Worm (Caenorhabditis elegans) whole organism, L2 larva: ENCODE measurements around the gene Y113G7B.27.

Experiments
- C34F6.9 ChIP-seq: fragments of 150-350 bp; optimal IDR thresholded peaks from 2 replicates; lab custom pipeline; 2014; ENCODE audit warnings: missing biosample characterization, missing genetic modification characterization
- R02D3.7 ChIP-seq: fragments of 150-350 bp; optimal IDR thresholded peaks from 2 replicates; lab custom pipeline; 2014; ENCODE audit warnings: missing biosample characterization, missing genetic modification characterization
- ZK546.5 ChIP-seq: sonication (generic microtip); optimal IDR thresholded peaks from 2 replicates; lab custom pipeline; 2017; ENCODE audit warnings: missing biosample characterization, missing genetic modification characterization
- aly-2 ChIP-seq: fragments of 150-350 bp; optimal IDR thresholded peaks from 2 replicates; lab custom pipeline; 2014; ENCODE audit warnings: missing biosample characterization, missing genetic modification characterization
- blmp-1 ChIP-seq: sonication (generic microtip); optimal IDR thresholded peaks from 2 replicates; lab custom pipeline; 2017; ENCODE audit warnings: missing genetic modification characterization, mild to moderate bottlenecking, missing compliant biosample characterization, antibody characterized with exemption, moderate library complexity; ENCODE audit not compliant: insufficient read depth
- ceh-16 ChIP-seq: fragments of 150-350 bp; optimal IDR thresholded peaks from 2 replicates; lab custom pipeline; 2014; ENCODE audit warnings: missing biosample characterization, missing genetic modification characterization
- ceh-82 ChIP-seq: fragments of 150-350 bp; optimal IDR thresholded peaks from 2 replicates; lab custom pipeline; 2014; ENCODE audit warnings: missing biosample characterization, missing genetic modification characterization
- crh-2 ChIP-seq: sonication (generic microtip); optimal IDR thresholded peaks from 2 replicates; lab custom pipeline; 2017; ENCODE audit warnings: missing biosample characterization, missing genetic modification characterization
- dmd-4 ChIP-seq: sonication (generic microtip); optimal IDR thresholded peaks from 2 replicates; lab custom pipeline; 2017; ENCODE audit warnings: missing biosample characterization, missing genetic modification characterization
- elt-1 ChIP-seq: fragments of 150-350 bp; optimal IDR thresholded peaks from 2 replicates; lab custom pipeline; 2014; ENCODE audit warnings: missing biosample characterization, missing genetic modification characterization
- elt-3 ChIP-seq: sonication (generic microtip); optimal IDR thresholded peaks from 2 replicates; lab custom pipeline; 2017; ENCODE audit warnings: missing biosample characterization, missing genetic modification characterization
- fos-1 ChIP-seq: fragments of 150-350 bp; optimal IDR thresholded peaks from 2 replicates; lab custom pipeline; 2014; ENCODE audit warnings: missing biosample characterization, missing genetic modification characterization
- lin-13 ChIP-seq: fragments of 150-350 bp; optimal IDR thresholded peaks from 2 replicates; lab custom pipeline; 2014; ENCODE audit warnings: missing biosample characterization, missing genetic modification reagents, missing genetic modification characterization
- lin-39 ChIP-seq: fragments of 150-350 bp; optimal IDR thresholded peaks from 2 replicates; lab custom pipeline; 2014; ENCODE audit warnings: missing biosample characterization, missing genetic modification reagents, missing genetic modification characterization
- lsy-2 ChIP-seq, 2 experiments: fragments of 150-350 bp in 1 of 2; sonication (generic microtip) in 1 of 2; optimal IDR thresholded peaks; 2 replicates each; lab custom pipeline; 2014 to 2017; ENCODE audit warnings: missing biosample characterization in 2 of 2, missing genetic modification characterization in 2 of 2
- mab-5 ChIP-seq: fragments of 150-350 bp; optimal IDR thresholded peaks from 2 replicates; lab custom pipeline; 2014; ENCODE audit warnings: missing biosample characterization, missing genetic modification characterization
- mbf-1 ChIP-seq: sonication (generic microtip); optimal IDR thresholded peaks from 2 replicates; lab custom pipeline; 2017; ENCODE audit warnings: missing biosample characterization, missing genetic modification characterization
- mdl-1 ChIP-seq, 2 experiments: fragments of 150-350 bp in 1 of 2; sonication (generic microtip) in 1 of 2; optimal IDR thresholded peaks; 2 replicates each; lab custom pipeline; 2017; ENCODE audit warnings: missing biosample characterization in 2 of 2, missing genetic modification characterization in 2 of 2
- nhr-10 ChIP-seq: sonication (generic microtip); optimal IDR thresholded peaks from 2 replicates; lab custom pipeline; 2017; ENCODE audit warnings: missing biosample characterization, missing genetic modification characterization
- nhr-11 ChIP-seq: fragments of 150-350 bp; optimal IDR thresholded peaks from 2 replicates; lab custom pipeline; 2014; ENCODE audit warnings: missing biosample characterization, missing genetic modification characterization
- nhr-12 ChIP-seq: fragments of 150-350 bp; optimal IDR thresholded peaks from 2 replicates; lab custom pipeline; 2014; ENCODE audit warnings: missing biosample characterization, missing genetic modification characterization
- nhr-129 ChIP-seq: fragments of 150-350 bp; optimal IDR thresholded peaks from 2 replicates; lab custom pipeline; 2014; ENCODE audit warnings: missing biosample characterization, missing genetic modification characterization
- nhr-21 ChIP-seq: fragments of 150-350 bp; optimal IDR thresholded peaks from 2 replicates; lab custom pipeline; 2014; ENCODE audit warnings: missing biosample characterization, missing genetic modification characterization
- nhr-23 ChIP-seq: fragments of 150-350 bp; optimal IDR thresholded peaks from 2 replicates; lab custom pipeline; 2014; ENCODE audit warnings: missing biosample characterization, missing genetic modification reagents, missing genetic modification characterization
- peb-1 ChIP-seq: fragments of 150-350 bp; optimal IDR thresholded peaks from 2 replicates; lab custom pipeline; 2014; ENCODE audit warnings: missing biosample characterization, missing genetic modification characterization
- sem-4 ChIP-seq: fragments of 150-350 bp; optimal IDR thresholded peaks from 2 replicates; lab custom pipeline; 2014; ENCODE audit warnings: missing biosample characterization, missing genetic modification reagents, missing genetic modification characterization
- skn-1 ChIP-seq: sonication (generic microtip); optimal IDR thresholded peaks from 2 replicates; lab custom pipeline; 2017; ENCODE audit warnings: missing biosample characterization, missing genetic modification characterization
- sma-3 ChIP-seq: sonication (generic microtip); optimal IDR thresholded peaks from 2 replicates; lab custom pipeline; 2016; ENCODE audit warnings: missing genetic modification reagents, missing genetic modification characterization, missing compliant biosample characterization
- sma-9 ChIP-seq, 2 experiments: fragments of 150-350 bp in 1 of 2; sonication (generic microtip) in 1 of 2; optimal IDR thresholded peaks; 2 replicates each; lab custom pipeline; 2014 to 2016; ENCODE audit warnings: missing genetic modification characterization in 2 of 2, mild to moderate bottlenecking in 1 of 2, missing biosample characterization in 1 of 2, missing compliant biosample characterization in 1 of 2, missing genetic modification reagents in 1 of 2, moderate library complexity in 1 of 2
- unc-39 ChIP-seq: fragments of 150-350 bp; optimal IDR thresholded peaks from 2 replicates; lab custom pipeline; 2014; ENCODE audit warnings: missing biosample characterization, missing genetic modification characterization
- unc-55 ChIP-seq: fragments of 150-350 bp; sonication (generic microtip); optimal IDR thresholded peaks from 3 replicates; lab custom pipeline; 2014; ENCODE audit warnings: missing biosample characterization, missing genetic modification reagents, missing genetic modification characterization
- unc-62 ChIP-seq: fragments of 150-350 bp; optimal IDR thresholded peaks from 2 replicates; lab custom pipeline; 2014; ENCODE audit warnings: missing biosample characterization, missing genetic modification reagents, missing genetic modification characterization
- zag-1 ChIP-seq: fragments of 150-350 bp; optimal IDR thresholded peaks from 2 replicates; lab custom pipeline; 2014; ENCODE audit warnings: missing biosample characterization, missing genetic modification characterization
- ztf-11 ChIP-seq: sonication (generic microtip); optimal IDR thresholded peaks from 2 replicates; lab custom pipeline; 2017; ENCODE audit warnings: missing biosample characterization, missing genetic modification characterization

Y113G7B.27 gene

ce11 chrV:20196671-20197070 lies 4.0 kb downstream of the Y113G7B.27 start, which contains the start of gene ftr-1:
Gene ftr-1, plus strand, starts transcription at chrV:20196971.
- TF ChIP-seq sem-4 (tag; lab: Kevin White, UChicago) (no peak), fos-1 (no peak), unc-39 (tag; lab: Kevin White, UChicago) (no peak), mab-5 (tag; lab: Kevin White, UChicago) (no peak), unc-62 (GFP tag; lab: Kevin White, UChicago) (no peak), nhr-21 (tag; lab: Kevin White, UChicago) (no peak), sma-9 (GFP tag; optimal IDR thresholded peaks at IDR 0.05; lab: Kevin White, UChicago) (no peak), sma-9 (tag; optimal IDR thresholded peaks at IDR 0.05; lab: Kevin White, UChicago) (no peak), peb-1 (tag; lab: Kevin White, UChicago) (no peak), sma-3 (no peak), elt-3 (tag; lab: Kevin White, UChicago) (no peak), crh-2 (tag; lab: Kevin White, UChicago) (no peak), zag-1 (no peak), C34F6.9 (no peak), nhr-11 (no peak), lsy-2 (tag; optimal IDR thresholded peaks at IDR 0.05; lab: Kevin White, UChicago) (no peak), mdl-1 (tag; optimal IDR thresholded peaks at IDR 0.05; lab: Kevin White, UChicago) (no peak), dmd-4 (tag; lab: Kevin White, UChicago) (no peak), aly-2 (tag; lab: Kevin White, UChicago) (no peak)
- TF ChIP-seq, all 48 proteins: peak for 0

- TF ChIP-seq lsy-2 (tag; optimal IDR thresholded peaks at IDR 0.05; lab: Kevin White, UChicago) (no peak), unc-39 (tag; lab: Kevin White, UChicago) (no peak), nhr-10 (tag; lab: Kevin White, UChicago) (no peak), ceh-82 (tag; lab: Kevin White, UChicago) (no peak), ZK546.5 (tag; lab: Kevin White, UChicago) (no peak), lin-13 (GFP tag; lab: Kevin White, UChicago) (no peak), zag-1 (no peak), unc-55 (GFP tag; lab: Kevin White, UChicago) (no peak), sem-4 (tag; lab: Kevin White, UChicago) (no peak)
These were observed 6.3 kb downstream of the Y113G7B.27 start, which contains the start of gene fog-2 for ce11 chrV:20198954-20199353. Gene fog-2, plus strand, starts transcription at chrV:20199254.

- TF ChIP-seq elt-1 (tag; lab: Kevin White, UChicago) = no peak
- TF ChIP-seq mdl-1 (tag; optimal IDR thresholded peaks at IDR 0.05; lab: Kevin White, UChicago) = no peak
- no peak for TF ChIP-seq blmp-1 (tag; lab: Kevin White, UChicago)
- no peak for TF ChIP-seq ztf-11 (tag; lab: Kevin White, UChicago)
- no peak for TF ChIP-seq nhr-129
- TF ChIP-seq nhr-12 (tag; lab: Kevin White, UChicago) = no peak
These were observed 7.0 kb downstream of the Y113G7B.27 start for ce11 chrV:20199658-20200057.

ce11 chrV:20201316-20201715 lies 8.7 kb downstream of the Y113G7B.27 start, which contains the start of gene fbxa-114:
Gene fbxa-114, plus strand, starts transcription at chrV:20201616.
- no peak for TF ChIP-seq blmp-1 (tag; lab: Kevin White, UChicago)
- no peak for TF ChIP-seq aly-2 (tag; lab: Kevin White, UChicago)
- no peak for TF ChIP-seq unc-62 (GFP tag; lab: Kevin White, UChicago)
- TF ChIP-seq lin-39 (tag; lab: Kevin White, UChicago) = no peak
- no peak for TF ChIP-seq sma-3
- no peak for TF ChIP-seq skn-1 (tag; lab: Kevin White, UChicago)
- no peak for TF ChIP-seq R02D3.7 (tag; lab: Kevin White, UChicago)
- no peak for TF ChIP-seq ztf-11 (tag; lab: Kevin White, UChicago)
- no peak for TF ChIP-seq ceh-16 (tag; lab: Kevin White, UChicago)
- no peak for TF ChIP-seq mbf-1
- TF ChIP-seq nhr-23 = no peak
- TF ChIP-seq unc-55 (GFP tag; lab: Kevin White, UChicago) = no peak
- TF ChIP-seq peb-1 (tag; lab: Kevin White, UChicago) = no peak
- TF ChIP-seq mab-5 (tag; lab: Kevin White, UChicago) = no peak
- no peak for TF ChIP-seq lsy-2 (tag; optimal IDR thresholded peaks at IDR 0.05; lab: Kevin White, UChicago)
- TF ChIP-seq elt-3 (tag; lab: Kevin White, UChicago) = no peak
- TF ChIP-seq mdl-1 (tag; optimal IDR thresholded peaks at IDR 0.05; lab: Kevin White, UChicago) = no peak
- TF ChIP-seq, all 48 proteins: peak for 0
